Worm (Caenorhabditis elegans): ENCODE data around the gene F55C10.4.

The F55C10.4 gene

DNA sequence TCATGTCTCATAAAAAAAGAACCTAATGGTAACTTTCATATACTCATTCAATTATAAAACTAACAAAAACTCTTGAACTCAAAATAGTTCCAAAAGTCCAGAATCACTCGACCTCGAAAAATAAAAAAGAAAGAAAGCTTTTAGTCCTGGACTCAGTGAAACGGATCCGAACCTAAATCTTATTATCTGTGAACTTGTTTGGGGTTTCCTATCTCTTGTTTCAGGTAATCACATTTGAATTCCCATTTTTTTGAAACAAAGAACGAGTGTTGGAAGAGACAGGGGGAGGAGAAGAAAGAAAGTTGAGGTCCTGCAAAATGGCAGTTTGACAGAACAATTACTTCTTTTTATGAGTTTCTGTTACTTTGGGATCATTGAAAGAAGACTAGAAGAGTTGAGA, 32.3 kb upstream of the F55C10.4 start:
- TF ChIP-seq unc-42 (tag; optimal IDR thresholded peaks at IDR 0.05) (peak; percentile 61), tbx-7 (tag; optimal IDR thresholded peaks at IDR 0.05) (no peak)

- TF ChIP-seq ceh-48 (tag; optimal IDR thresholded peaks at IDR 0.05) = no peak
- no peak for TF ChIP-seq fax-1 (tag; optimal IDR thresholded peaks at IDR 0.05)
- no peak for TF ChIP-seq nhr-232 (tag; optimal IDR thresholded peaks at IDR 0.05)
- no peak for TF ChIP-seq odd-2 (tag; optimal IDR thresholded peaks at IDR 0.05)
- no peak for TF ChIP-seq elt-4 (tag; optimal IDR thresholded peaks at IDR 0.05)
- TF ChIP-seq madf-2 (tag; optimal IDR thresholded peaks at IDR 0.05) = no peak
- TF ChIP-seq dmd-4 (tag; optimal IDR thresholded peaks at IDR 0.05; ENCODE audit: borderline replicate concordance) = no peak
- TF ChIP-seq elt-2 (tag; optimal IDR thresholded peaks at IDR 0.05) = no peak
- no peak for TF ChIP-seq pha-2 (tag; optimal IDR thresholded peaks at IDR 0.05)
- TF ChIP-seq hlh-6 (tag; optimal IDR thresholded peaks at IDR 0.05) = no peak
- no peak for TF ChIP-seq unc-55 (GFP tag; optimal IDR thresholded peaks at IDR 0.05)
- TF ChIP-seq hlh-8 (tag; optimal IDR thresholded peaks at IDR 0.05) = no peak
- no peak for TF ChIP-seq ets-4 (tag; optimal IDR thresholded peaks at IDR 0.05)
- no peak for TF ChIP-seq ceh-14 (tag; optimal IDR thresholded peaks at IDR 0.05)
- no peak for TF ChIP-seq C38D4.7 (GFP tag; optimal IDR thresholded peaks at IDR 0.05)
These were observed 23.0 kb upstream of the F55C10.4 start for ce11 chrV:11363575-11363974.

- TF ChIP-seq odd-2 (tag; optimal IDR thresholded peaks at IDR 0.05) (no peak), ceh-19 (GFP tag; optimal IDR thresholded peaks at IDR 0.05) (no peak), ceh-2 (tag; optimal IDR thresholded peaks at IDR 0.05) (no peak), ceh-30 (tag; optimal IDR thresholded peaks at IDR 0.05) (no peak), K09A11.1 (tag; optimal IDR thresholded peaks at IDR 0.05; ENCODE audit: insufficient read depth) (no peak), nfya-1 (tag; optimal IDR thresholded peaks at IDR 0.05) (no peak), ceh-6 (GFP tag; optimal IDR thresholded peaks at IDR 0.05) (no peak), tbx-2 (tag; optimal IDR thresholded peaks at IDR 0.05) (no peak), syd-9 (tag; optimal IDR thresholded peaks at IDR 0.05) (no peak), ceh-18 (tag; optimal IDR thresholded peaks at IDR 0.05) (no peak), ceh-45 (GFP tag; IDR thresholded peaks at IDR 0.05) (no peak), sox-2 (GFP tag; IDR thresholded peaks at IDR 0.05) (no peak), pax-1 (tag; optimal IDR thresholded peaks at IDR 0.05) (no peak), pqm-1 (tag; optimal IDR thresholded peaks at IDR 0.05) (no peak), elt-4 (tag; optimal IDR thresholded peaks at IDR 0.05) (no peak), K02D7.2 (tag; optimal IDR thresholded peaks at IDR 0.05) (no peak), gmeb-2 (tag; optimal IDR thresholded peaks at IDR 0.05) (no peak)
These were observed 20.4 kb upstream of the F55C10.4 start, which contains the start of gene dop-5 for ce11 chrV:11366129-11366528. dop-5 (minus strand) TSS chrV:11366229.

DNA sequence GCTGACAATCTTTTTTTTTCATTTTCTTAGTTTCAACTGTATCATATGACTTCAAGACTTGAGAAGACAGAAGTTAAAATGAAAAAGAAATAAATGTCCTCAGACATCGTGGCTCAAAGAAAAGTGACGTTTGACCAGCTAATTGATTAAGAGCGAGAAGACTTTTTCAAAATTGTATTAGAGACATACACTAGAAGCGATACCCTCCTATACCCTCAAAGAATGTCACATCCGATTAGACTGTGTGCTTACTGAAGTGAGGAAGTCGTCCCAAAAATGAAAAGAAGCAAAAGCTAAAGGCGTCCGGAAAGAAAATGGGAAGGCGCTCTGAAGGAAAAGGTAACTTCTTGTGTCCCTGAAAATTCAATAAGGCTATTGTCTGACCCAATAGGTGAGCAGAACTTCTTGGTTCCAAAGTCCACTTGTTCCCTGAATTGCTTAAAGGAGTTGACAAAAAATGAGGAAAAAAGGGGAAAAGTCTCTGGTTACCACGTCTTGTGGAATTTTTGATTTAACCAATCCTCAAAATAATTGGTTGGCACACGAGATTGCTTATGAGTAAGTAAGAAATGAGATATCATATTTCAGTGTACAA, 14.1 kb upstream of the F55C10.4 start:
- TF ChIP-seq unc-42 (tag; optimal IDR thresholded peaks at IDR 0.05) (peak; percentile 52), elt-2 (tag; optimal IDR thresholded peaks at IDR 0.05) (no peak)

ce11 chrV:11373918-11374317, 12.6 kb upstream of the F55C10.4 start:
- TF ChIP-seq F13H6.1 (tag; optimal IDR thresholded peaks at IDR 0.05) = no peak
- TF ChIP-seq pha-4 (tag; optimal IDR thresholded peaks at IDR 0.05) = no peak
- TF ChIP-seq T23F11.4 (GFP tag; optimal IDR thresholded peaks at IDR 0.05) = no peak
- TF ChIP-seq odd-2 (tag; optimal IDR thresholded peaks at IDR 0.05) = no peak
- no peak for TF ChIP-seq ceh-24 (tag; optimal IDR thresholded peaks at IDR 0.05)
- no peak for TF ChIP-seq fkh-10 (GFP tag; optimal IDR thresholded peaks at IDR 0.05)
- TF ChIP-seq sdc-2 (tag; optimal IDR thresholded peaks at IDR 0.05) = no peak

Measured in whole organism, late embryonic.